Fruit fly (Drosophila melanogaster) whole organism, adult: ENCODE data around the gene cyc.

Source experiments
- CG11617 ChIP-seq: fragments of 200-800 bp; sonication (Bioruptor generic); optimal IDR thresholded peaks from 2 replicates; lab custom pipeline; 2017; ENCODE audit warnings: mild to moderate bottlenecking, missing biosample characterization, missing genetic modification reagents, missing genetic modification characterization
- CG12768 ChIP-seq: fragments of 200-800 bp; sonication (Bioruptor generic); optimal IDR thresholded peaks from 2 replicates; lab custom pipeline; 2017; ENCODE audit warnings: missing biosample characterization, missing genetic modification characterization, mild to moderate bottlenecking, moderate library complexity, missing genetic modification reagents
- CG14711 ChIP-seq: fragments of 200-800 bp; sonication (Bioruptor generic); optimal IDR thresholded peaks from 2 replicates; lab custom pipeline; 2018; ENCODE audit warnings: missing biosample characterization, mild to moderate bottlenecking, missing genetic modification characterization, moderate library complexity
- CG1620 ChIP-seq: fragments of 200-800 bp; sonication (Bioruptor generic); optimal IDR thresholded peaks from 2 replicates; lab custom pipeline; 2016; ENCODE audit warnings: missing biosample characterization, missing genetic modification characterization
- CG33017 ChIP-seq: fragments of 200-800 bp; sonication (Bioruptor generic); optimal IDR thresholded peaks from 2 replicates; lab custom pipeline; 2018; ENCODE audit warnings: missing biosample characterization, mild to moderate bottlenecking, missing genetic modification characterization, moderate library complexity
- CG5204 ChIP-seq: fragments of 200-800 bp; sonication (Bioruptor generic); optimal IDR thresholded peaks from 2 replicates; lab custom pipeline; 2016; ENCODE audit warnings: missing biosample characterization, missing genetic modification characterization
- CG7045 ChIP-seq: fragments of 200-800 bp; sonication (Bioruptor generic); optimal IDR thresholded peaks from 2 replicates; lab custom pipeline; 2017; ENCODE audit warnings: missing biosample characterization, mild to moderate bottlenecking, missing genetic modification characterization
- CG7101 ChIP-seq: fragments of 200-800 bp; sonication (Bioruptor generic); optimal IDR thresholded peaks from 2 replicates; lab custom pipeline; 2018; ENCODE audit warnings: missing biosample characterization, mild to moderate bottlenecking, missing genetic modification characterization, moderate library complexity
- Clk ChIP-seq: fragments of 200-800 bp; sonication (Bioruptor generic); optimal IDR thresholded peaks from 2 replicates; lab custom pipeline; 2017; ENCODE audit warnings: missing biosample characterization, missing genetic modification characterization
- Crg-1 ChIP-seq: fragments of 200-800 bp; sonication (Bioruptor generic); optimal IDR thresholded peaks from 2 replicates; lab custom pipeline; 2016; ENCODE audit warnings: missing biosample characterization, missing genetic modification characterization
- Hr96 ChIP-seq: fragments of 200-800 bp; sonication (Bioruptor generic); optimal IDR thresholded peaks from 2 replicates; lab custom pipeline; 2016; ENCODE audit warnings: missing biosample characterization, missing genetic modification characterization
- Mnt ChIP-seq: fragments of 200-800 bp; sonication (Bioruptor generic); optimal IDR thresholded peaks from 2 replicates; lab custom pipeline; 2016; ENCODE audit warnings: missing biosample characterization, mild to moderate bottlenecking, missing genetic modification characterization
- bab1 ChIP-seq: fragments of 200-800 bp; sonication (Bioruptor generic); optimal IDR thresholded peaks from 3 replicates; lab custom pipeline; 2019; ENCODE audit warnings: missing biosample characterization, mild to moderate bottlenecking, missing genetic modification characterization, moderate library complexity
- cic ChIP-seq: fragments of 200-800 bp; sonication (Bioruptor generic); optimal IDR thresholded peaks from 2 replicates; lab custom pipeline; 2017; ENCODE audit warnings: missing biosample characterization, mild to moderate bottlenecking, missing genetic modification characterization, moderate library complexity
- cnc ChIP-seq, 2 experiments: fragments of >200 bp; optimal IDR thresholded peaks; 2 replicates each; lab custom pipeline; 2017
- kay ChIP-seq: fragments of 200-800 bp; sonication (Bioruptor generic); peaks from one replicate; lab custom pipeline; 2016; ENCODE audit warnings: missing biosample characterization, missing genetic modification characterization, borderline replicate concordance
- ovo ChIP-seq: fragments of 200-800 bp; sonication (Bioruptor generic); optimal IDR thresholded peaks from 2 replicates; lab custom pipeline; 2016; ENCODE audit warnings: missing biosample characterization, missing genetic modification characterization
- pad ChIP-seq: fragments of 200-800 bp; sonication (Bioruptor generic); optimal IDR thresholded peaks from 3 replicates; lab custom pipeline; 2017; ENCODE audit warnings: missing biosample characterization, missing genetic modification characterization, mild to moderate bottlenecking, moderate library complexity, missing genetic modification reagents
- tj ChIP-seq: fragments of 200-800 bp; sonication (Bioruptor generic); optimal IDR thresholded peaks from 3 replicates; lab custom pipeline; 2017; ENCODE audit warnings: missing biosample characterization, mild to moderate bottlenecking, missing genetic modification characterization, moderate library complexity
- toe ChIP-seq: fragments of 200-800 bp; sonication (Bioruptor generic); optimal IDR thresholded peaks from 2 replicates; lab custom pipeline; 2016; ENCODE audit warnings: missing biosample characterization, missing genetic modification characterization

Gene cyc

dm6 chr3L:19807103-19807502 is 8.6 kb downstream of the cyc start, which contains the start of the genes CG14104 and Kap-alpha1:
TSS of gene CG14104 (minus strand) at chr3L:19807199.
TSS of gene Kap-alpha1 (plus strand) at chr3L:19807232.
- peak; percentile 8 for TF ChIP-seq cic (GFP tag; lab: Kevin White, UChicago)
- no peak for TF ChIP-seq Hr96 (GFP tag; lab: Kevin White, UChicago)
- no peak for TF ChIP-seq CG33017 (tag; lab: Kevin White, UChicago)
- TF ChIP-seq pad: no peak
- TF ChIP-seq Clk (GFP tag; lab: Kevin White, UChicago): no peak
- no peak for TF ChIP-seq CG7101 (tag; lab: Kevin White, UChicago)
- no peak for TF ChIP-seq CG1620 (GFP tag; lab: Kevin White, UChicago)
- TF ChIP-seq CG12768: no peak
- no peak for TF ChIP-seq CG14711 (tag; lab: Kevin White, UChicago)
- TF ChIP-seq Crg-1 (GFP tag; lab: Kevin White, UChicago): peak; percentile 26
- TF ChIP-seq Mnt (GFP tag; lab: Kevin White, UChicago): peak; percentile 76
- TF ChIP-seq CG11617 (GFP tag; lab: Kevin White, UChicago): peak; percentile 7
- no peak for TF ChIP-seq cnc (optimal IDR thresholded peaks at IDR 0.05; lab: Kevin White, UChicago)
- TF ChIP-seq kay (GFP tag; lab: Kevin White, UChicago): no peak
- peak; percentile 9 for TF ChIP-seq bab1 (GFP tag; lab: Kevin White, UChicago)
- no peak for TF ChIP-seq toe
- no peak for TF ChIP-seq CG5204 (GFP tag; lab: Kevin White, UChicago)
- no peak for TF ChIP-seq ovo (GFP tag; lab: Kevin White, UChicago)
- no peak for TF ChIP-seq CG7045
- peak; percentile 42 for TF ChIP-seq tj (GFP tag; lab: Kevin White, UChicago)

dm6 chr3L:19805895-19806294 is 9.8 kb downstream of the cyc start, which contains the start of gene CG34116:
TSS of gene CG34116 (minus strand) at chr3L:19806036.
- TF ChIP-seq kay (GFP tag; lab: Kevin White, UChicago) (no peak), CG11617 (GFP tag; lab: Kevin White, UChicago) (no peak), Clk (GFP tag; lab: Kevin White, UChicago) (no peak), Mnt (GFP tag; lab: Kevin White, UChicago) (peak; percentile 18), bab1 (GFP tag; lab: Kevin White, UChicago) (peak; percentile 24), CG12768 (no peak), cic (GFP tag; lab: Kevin White, UChicago) (no peak), CG14711 (tag; lab: Kevin White, UChicago) (no peak)

- TF ChIP-seq tj (GFP tag; lab: Kevin White, UChicago): peak; percentile 75
- TF ChIP-seq kay (GFP tag; lab: Kevin White, UChicago): no peak
Observed at dm6 chr3L:19804908-19805307, 10.8 kb downstream of the cyc start, which contains the start of the genes TORIP and Ccdc58. TSS of gene TORIP (minus strand) at chr3L:19805080. TSS of gene Ccdc58 (plus strand) at chr3L:19805181.

- TF ChIP-seq CG5204 (GFP tag; lab: Kevin White, UChicago) (no peak), CG7045 (no peak), CG11617 (GFP tag; lab: Kevin White, UChicago) (no peak), CG33017 (tag; lab: Kevin White, UChicago) (no peak), pad (no peak), toe (no peak), CG12768 (no peak), CG1620 (GFP tag; lab: Kevin White, UChicago) (no peak), tj (GFP tag; lab: Kevin White, UChicago) (no peak), cic (GFP tag; lab: Kevin White, UChicago) (no peak), kay (GFP tag; lab: Kevin White, UChicago) (no peak), ovo (GFP tag; lab: Kevin White, UChicago) (no peak), CG7101 (tag; lab: Kevin White, UChicago) (no peak), Hr96 (GFP tag; lab: Kevin White, UChicago) (no peak)
Observed at dm6 chr3L:19801105-19801504, 14.6 kb downstream of the cyc start, which contains the start of gene CG14102. TSS of gene CG14102 (minus strand) at chr3L:19801291.

dm6 chr3L:19798978-19799377 is 16.8 kb downstream of the cyc start, which contains the start of gene Ir76a:
TSS of gene Ir76a (plus strand) at chr3L:19799278.
- TF ChIP-seq Crg-1 (GFP tag; lab: Kevin White, UChicago): no peak
- peak; percentile 25 for TF ChIP-seq tj (GFP tag; lab: Kevin White, UChicago)
- no peak for TF ChIP-seq ovo (GFP tag; lab: Kevin White, UChicago)
- TF ChIP-seq cic (GFP tag; lab: Kevin White, UChicago): no peak
- no peak for TF ChIP-seq cnc (optimal IDR thresholded peaks at IDR 0.05; lab: Kevin White, UChicago)
- no peak for TF ChIP-seq Hr96 (GFP tag; lab: Kevin White, UChicago)

- TF ChIP-seq tj (GFP tag; lab: Kevin White, UChicago): peak; percentile 80
- TF ChIP-seq CG7045: peak; percentile 90
- TF ChIP-seq Mnt (GFP tag; lab: Kevin White, UChicago): peak; percentile 82
- peak; percentile 75 for TF ChIP-seq CG1620 (GFP tag; lab: Kevin White, UChicago)
- no peak for TF ChIP-seq CG5204 (GFP tag; lab: Kevin White, UChicago)
- TF ChIP-seq toe: peak; percentile 86
- peak; percentile 89 for TF ChIP-seq CG12768
- peak; percentile 78 for TF ChIP-seq Hr96 (GFP tag; lab: Kevin White, UChicago)
- peak; percentile 59 for TF ChIP-seq CG14711 (tag; lab: Kevin White, UChicago)
- TF ChIP-seq CG7101 (tag; lab: Kevin White, UChicago): peak; percentile 84
- peak; percentile 96 for TF ChIP-seq CG11617 (GFP tag; lab: Kevin White, UChicago)
- no peak for TF ChIP-seq cnc (optimal IDR thresholded peaks at IDR 0.05; lab: Kevin White, UChicago)
- TF ChIP-seq pad: peak; percentile 71
- TF ChIP-seq ovo (GFP tag; lab: Kevin White, UChicago): peak; percentile 61
- peak; percentile 91 for TF ChIP-seq bab1 (GFP tag; lab: Kevin White, UChicago)
- peak; percentile 98 for TF ChIP-seq kay (GFP tag; lab: Kevin White, UChicago)
- peak; percentile 87 for TF ChIP-seq CG33017 (tag; lab: Kevin White, UChicago)
- peak; percentile 85 for TF ChIP-seq Crg-1 (GFP tag; lab: Kevin White, UChicago)
- peak; percentile 66 for TF ChIP-seq cic (GFP tag; lab: Kevin White, UChicago)
- TF ChIP-seq Clk (GFP tag; lab: Kevin White, UChicago): peak; percentile 69
Observed at dm6 chr3L:19794203-19794802, 21.4 kb downstream of the cyc start.
